Worm (Caenorhabditis elegans) whole organism, L4 larva: ENCODE data around the gene K01A11.3.
A peak's percentile ranks its signal among the peaks of the same experiment; 100 is the strongest.

Experiments used
- Y48G9A.11 ChIP-seq: fragments of 200-800 bp; sonication (Bioruptor generic); IDR thresholded peaks from 2 replicates; pipeline ENCODE4 v1.3.6; 2022; ENCODE audit warnings: missing genetic modification reagents, missing genetic modification characterization, missing compliant biosample characterization
- ama-1 ChIP-seq: fragments of 150-350 bp; optimal IDR thresholded peaks from 2 replicates; lab custom pipeline; 2014; ENCODE audit warnings: inconsistent platforms, mixed read lengths
- lin-29 ChIP-seq: fragments of 200-800 bp; sonication (Bioruptor generic); IDR thresholded peaks from 2 replicates; pipeline ENCODE4 v1.3.6; 2022; ENCODE audit warnings: missing genetic modification reagents, missing genetic modification characterization, missing compliant biosample characterization
- lin-38 ChIP-seq: fragments of 200-800 bp; sonication (Bioruptor generic); IDR thresholded peaks from 2 replicates; pipeline ENCODE4 v1.3.6; 2022; ENCODE audit warnings: missing genetic modification reagents, missing genetic modification characterization, missing compliant biosample characterization
- pha-4 ChIP-seq, 2 experiments: fragments of 150-350 bp in 1 of 2; fragments of 200-800 bp in 1 of 2; sonication (Bioruptor generic) in 1 of 2; IDR thresholded peaks in 1 of 2; optimal IDR thresholded peaks in 1 of 2; 2 replicates each; pipeline versions ENCODE4 v1.3.6 to Lab custom; 2014 to 2022; ENCODE audit warnings: missing genetic modification characterization in 2 of 2, missing genetic modification reagents in 2 of 2, missing biosample characterization in 1 of 2, missing compliant biosample characterization in 1 of 2
- skn-1 ChIP-seq: fragments of 150-350 bp; optimal IDR thresholded peaks from 2 replicates; lab custom pipeline; 2014; ENCODE audit warnings: missing biosample characterization, missing genetic modification characterization
- unc-39 ChIP-seq: sonication (generic microtip); optimal IDR thresholded peaks from 2 replicates; lab custom pipeline; 2017; ENCODE audit warnings: missing biosample characterization, missing genetic modification characterization
- zip-11 ChIP-seq: fragments of 200-800 bp; sonication (Bioruptor generic); IDR thresholded peaks from 2 replicates; pipeline ENCODE4 v1.3.6; 2022; ENCODE audit warnings: missing genetic modification characterization, missing compliant biosample characterization

- no peak for TF ChIP-seq unc-39
- no peak for TF ChIP-seq ama-1 (lab: Kevin White, UChicago)
- TF ChIP-seq pha-4 (GFP tag; IDR thresholded peaks at IDR 0.05; lab: Robert Waterston, UW): peak; percentile 50; the same call in 1 of the 2 replicates
- TF ChIP-seq pha-4 (tag; optimal IDR thresholded peaks at IDR 0.05; lab: Kevin White, UChicago): no peak
- TF ChIP-seq zip-11 (GFP tag; lab: Robert Waterston, UW): no peak
- peak; percentile 66 for TF ChIP-seq lin-38 (GFP tag; lab: Robert Waterston, UW)
- no peak for TF ChIP-seq lin-29 (GFP tag; lab: Robert Waterston, UW)
- TF ChIP-seq skn-1 (tag; lab: Kevin White, UChicago): no peak
- no peak for TF ChIP-seq Y48G9A.11 (GFP tag; lab: Robert Waterston, UW)
These were observed 25.7 kb downstream of the K01A11.3 start for ce11 chrIII:3426741-3427140.
